Worm (Caenorhabditis elegans) whole organism, late embryonic: ENCODE results near the gene W10C6.2.

ENCODE experiments used
- C08G9.2 ChIP-seq: sonication (generic microtip); optimal IDR thresholded peaks from 2 replicates; lab custom pipeline; 2016; ENCODE audit warnings: mild to moderate bottlenecking, missing genetic modification characterization, moderate library complexity, missing compliant biosample characterization
- C38D4.7 ChIP-seq: fragments of 200-800 bp; sonication (Bioruptor generic); optimal IDR thresholded peaks from 2 replicates; lab custom pipeline; 2018; ENCODE audit warnings: mild to moderate bottlenecking, missing genetic modification characterization, moderate library complexity, missing compliant biosample characterization
- F13H6.1 ChIP-seq: sonication (generic microtip); optimal IDR thresholded peaks from 2 replicates; lab custom pipeline; 2016; ENCODE audit warnings: missing genetic modification characterization, missing compliant biosample characterization
- K02D7.2 ChIP-seq: sonication (generic microtip); optimal IDR thresholded peaks from 2 replicates; lab custom pipeline; 2017; ENCODE audit warnings: mild to moderate bottlenecking, missing genetic modification characterization, missing compliant biosample characterization
- ahr-1 ChIP-seq: sonication (generic microtip); optimal IDR thresholded peaks from 2 replicates; lab custom pipeline; 2016; ENCODE audit warnings: missing genetic modification characterization, missing compliant biosample characterization
- ama-1 ChIP-seq: fragments of 150-350 bp; optimal IDR thresholded peaks from 2 replicates; lab custom pipeline; 2014
- ceh-18 ChIP-seq: sonication (generic microtip); optimal IDR thresholded peaks from 2 replicates; lab custom pipeline; 2016; ENCODE audit warnings: missing genetic modification characterization, missing compliant biosample characterization
- ceh-2 ChIP-seq: sonication (generic microtip); optimal IDR thresholded peaks from 2 replicates; lab custom pipeline; 2016; ENCODE audit warnings: missing genotype, missing genetic modification characterization, missing compliant biosample characterization
- ceh-22 ChIP-seq: sonication (generic microtip); optimal IDR thresholded peaks from 2 replicates; lab custom pipeline; 2017; ENCODE audit warnings: missing biosample characterization, missing genetic modification characterization
- ceh-31 ChIP-seq: sonication (generic microtip); optimal IDR thresholded peaks from 2 replicates; lab custom pipeline; 2016; ENCODE audit warnings: missing genetic modification characterization, missing compliant biosample characterization
- ceh-34 ChIP-seq: sonication (generic microtip); optimal IDR thresholded peaks from 2 replicates; lab custom pipeline; 2016; ENCODE audit warnings: mild to moderate bottlenecking, missing genetic modification characterization, missing compliant biosample characterization
- ceh-6 ChIP-seq: fragments of 200-800 bp; sonication (Bioruptor generic); optimal IDR thresholded peaks from 2 replicates; lab custom pipeline; 2018; ENCODE audit warnings: mild to moderate bottlenecking, missing genetic modification characterization, missing compliant biosample characterization
- ceh-9 ChIP-seq: sonication (generic microtip); optimal IDR thresholded peaks from 2 replicates; lab custom pipeline; 2016; ENCODE audit warnings: mild to moderate bottlenecking, missing genetic modification characterization, inconsistent platforms, missing compliant biosample characterization
- che-1 ChIP-seq: sonication (generic microtip); optimal IDR thresholded peaks from 2 replicates; lab custom pipeline; 2016; ENCODE audit warnings: mild to moderate bottlenecking, missing genetic modification characterization, missing compliant biosample characterization
- dmd-4 ChIP-seq: sonication (generic microtip); optimal IDR thresholded peaks from 2 replicates; lab custom pipeline; 2016; ENCODE audit warnings: borderline replicate concordance, missing genetic modification characterization, missing compliant biosample characterization
- dve-1 ChIP-seq: sonication (generic microtip); optimal IDR thresholded peaks from 2 replicates; lab custom pipeline; 2017; ENCODE audit warnings: antibody characterized with exemption, mild to moderate bottlenecking, missing genetic modification characterization, missing compliant biosample characterization
- elt-2 ChIP-seq: sonication (generic microtip); optimal IDR thresholded peaks from 2 replicates; lab custom pipeline; 2016; ENCODE audit warnings: missing genetic modification reagents, missing genetic modification characterization, missing compliant biosample characterization
- elt-4 ChIP-seq: sonication (generic microtip); optimal IDR thresholded peaks from 2 replicates; lab custom pipeline; 2016; ENCODE audit warnings: missing genetic modification characterization, missing compliant biosample characterization
- fax-1 ChIP-seq: sonication (generic microtip); optimal IDR thresholded peaks from 2 replicates; lab custom pipeline; 2016; ENCODE audit warnings: missing genotype, missing genetic modification characterization, missing compliant biosample characterization
- fkh-10 ChIP-seq: fragments of 150-350 bp; optimal IDR thresholded peaks from 2 replicates; lab custom pipeline; 2014; ENCODE audit warnings: missing biosample characterization, missing genetic modification reagents, missing genetic modification characterization
- fkh-6 ChIP-seq: sonication (generic microtip); optimal IDR thresholded peaks from 2 replicates; lab custom pipeline; 2016; ENCODE audit warnings: missing genetic modification characterization, missing compliant biosample characterization
- hlh-13 ChIP-seq: fragments of 200-800 bp; sonication (Bioruptor generic); optimal IDR thresholded peaks from 2 replicates; lab custom pipeline; 2018; ENCODE audit warnings: mild to moderate bottlenecking, missing genetic modification characterization, missing compliant biosample characterization
- hlh-30 ChIP-seq: sonication (generic microtip); optimal IDR thresholded peaks from 2 replicates; lab custom pipeline; 2017; ENCODE audit warnings: antibody characterized with exemption, missing genetic modification characterization, missing compliant biosample characterization; ENCODE audit not compliant: insufficient read depth
- hlh-8 ChIP-seq: sonication (generic microtip); optimal IDR thresholded peaks from 2 replicates; lab custom pipeline; 2016; ENCODE audit warnings: missing genotype, missing genetic modification characterization, missing compliant biosample characterization
- mec-3 ChIP-seq: sonication (generic microtip); optimal IDR thresholded peaks from 2 replicates; lab custom pipeline; 2016; ENCODE audit warnings: borderline replicate concordance, missing genetic modification characterization, missing compliant biosample characterization
- nfya-1 ChIP-seq: sonication (generic microtip); optimal IDR thresholded peaks from 2 replicates; lab custom pipeline; 2017; ENCODE audit warnings: missing genetic modification characterization, mild to moderate bottlenecking, missing compliant biosample characterization, antibody characterized with exemption, moderate library complexity
- pag-3 ChIP-seq: sonication (generic microtip); optimal IDR thresholded peaks from 2 replicates; lab custom pipeline; 2016; ENCODE audit warnings: missing compliant biosample characterization, missing genetic modification characterization, borderline replicate concordance
- pha-2 ChIP-seq: sonication (generic microtip); optimal IDR thresholded peaks from 2 replicates; lab custom pipeline; 2017; ENCODE audit warnings: mild to moderate bottlenecking, missing genetic modification characterization, missing compliant biosample characterization
- pqm-1 ChIP-seq: sonication (generic microtip); optimal IDR thresholded peaks from 2 replicates; lab custom pipeline; 2016; ENCODE audit warnings: missing genetic modification characterization, missing compliant biosample characterization
- pros-1 ChIP-seq: fragments of 150-350 bp; optimal IDR thresholded peaks from 2 replicates; lab custom pipeline; 2014; ENCODE audit warnings: missing biosample characterization, missing genetic modification reagents, missing genetic modification characterization
- rnt-1 ChIP-seq: sonication (generic microtip); optimal IDR thresholded peaks from 2 replicates; lab custom pipeline; 2016; ENCODE audit warnings: missing genetic modification characterization, missing compliant biosample characterization
- sdc-2 ChIP-seq: sonication (generic microtip); optimal IDR thresholded peaks from 2 replicates; lab custom pipeline; 2016; ENCODE audit warnings: missing genotype, missing genetic modification characterization, missing compliant biosample characterization
- sox-2 ChIP-seq: fragments of 200-800 bp; sonication (Bioruptor generic); IDR thresholded peaks from 2 replicates; pipeline ENCODE4 v1.3.6; 2022; ENCODE audit warnings: missing genetic modification reagents, missing genetic modification characterization, missing compliant biosample characterization
- sox-4 ChIP-seq: sonication (generic microtip); optimal IDR thresholded peaks from 2 replicates; lab custom pipeline; 2017; ENCODE audit warnings: mild to moderate bottlenecking, missing genetic modification characterization, inconsistent platforms, missing compliant biosample characterization
- syd-9 ChIP-seq: sonication (generic microtip); optimal IDR thresholded peaks from 2 replicates; lab custom pipeline; 2016; ENCODE audit warnings: mild to moderate bottlenecking, missing genetic modification characterization, moderate library complexity, missing compliant biosample characterization
- tbx-2 ChIP-seq: sonication (generic microtip); optimal IDR thresholded peaks from 2 replicates; lab custom pipeline; 2016; ENCODE audit warnings: missing genetic modification characterization, missing compliant biosample characterization
- ttx-3 ChIP-seq: sonication (generic microtip); optimal IDR thresholded peaks from 2 replicates; lab custom pipeline; 2016; ENCODE audit warnings: missing genetic modification reagents, missing genetic modification characterization, missing compliant biosample characterization
- unc-42 ChIP-seq: sonication (generic microtip); optimal IDR thresholded peaks from 2 replicates; lab custom pipeline; 2016; ENCODE audit warnings: missing genotype, missing genetic modification characterization, missing compliant biosample characterization
- unc-55 ChIP-seq: sonication (generic microtip); optimal IDR thresholded peaks from 2 replicates; lab custom pipeline; 2017; ENCODE audit warnings: missing biosample characterization, missing genetic modification reagents, missing genetic modification characterization
- unc-86 ChIP-seq: sonication (generic microtip); optimal IDR thresholded peaks from 2 replicates; lab custom pipeline; 2016; ENCODE audit warnings: missing genetic modification characterization, missing compliant biosample characterization
- ztf-16 ChIP-seq: sonication (generic microtip); optimal IDR thresholded peaks from 2 replicates; lab custom pipeline; 2017; ENCODE audit warnings: missing genetic modification characterization, missing compliant biosample characterization

The W10C6.2 gene

DNA sequence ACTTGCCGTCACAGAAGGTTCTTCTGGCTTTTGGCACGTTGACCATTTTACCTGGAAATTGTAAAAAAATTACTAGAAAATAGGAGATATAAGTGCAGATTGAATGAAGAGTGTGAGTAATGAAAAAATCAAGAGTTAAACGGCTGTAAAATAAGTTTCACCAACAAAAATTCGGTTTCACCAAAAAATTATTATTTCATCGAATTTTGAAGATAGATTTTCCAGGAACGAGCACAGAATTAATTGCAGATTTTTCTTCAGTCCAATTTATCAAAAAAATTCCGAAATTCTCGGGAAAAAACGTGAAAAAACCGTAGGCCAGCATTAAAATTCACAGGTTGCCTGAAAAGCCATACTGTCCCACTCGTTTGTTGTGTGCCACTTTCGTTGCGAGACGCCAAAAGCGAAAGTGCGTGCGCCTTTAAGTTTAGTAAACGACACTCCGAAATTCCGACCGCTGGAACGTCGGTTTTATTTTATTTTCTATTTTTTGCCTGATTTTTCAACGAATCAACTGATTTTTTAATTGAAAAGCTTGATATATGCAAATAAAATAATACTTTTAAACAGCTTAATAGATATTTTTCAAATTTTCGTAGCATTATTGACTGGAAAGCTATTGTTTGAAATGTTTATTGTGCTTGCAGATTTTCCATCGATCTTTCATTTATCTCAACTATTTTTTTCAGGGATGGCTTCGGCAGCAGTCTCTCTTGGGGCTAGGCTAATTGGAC lies 24.4 kb downstream of the W10C6.2 start, which contains the start of the genes rpl-36.A and nuo-1:
Gene rpl-36.A, minus strand, starts transcription at position 51 of the 734 bp plus-strand sequence.
Gene nuo-1, plus strand, starts transcription at position 684 of the 734 bp plus-strand sequence.
- TF ChIP-seq hlh-30 (tag; lab: Kevin White, UChicago) (peak; percentile 20), K02D7.2 (tag; lab: Kevin White, UChicago) (no peak), unc-55 (GFP tag; lab: Kevin White, UChicago) (peak; percentile 62), F13H6.1 (tag; lab: Kevin White, UChicago) (no peak), sox-2 (GFP tag; lab: Robert Waterston, UW) (no peak), mec-3 (tag; lab: Kevin White, UChicago) (no peak), ceh-18 (tag; lab: Kevin White, UChicago) (peak; percentile 60), tbx-2 (tag; lab: Kevin White, UChicago) (no peak), pqm-1 (tag; lab: Kevin White, UChicago) (no peak), pha-2 (tag; lab: Kevin White, UChicago) (no peak), nfya-1 (tag; lab: Kevin White, UChicago) (peak; percentile 87), pag-3 (tag; lab: Kevin White, UChicago) (no peak), ceh-9 (no peak), ama-1 (lab: Kevin White, UChicago) (no peak), sox-4 (tag; lab: Kevin White, UChicago) (no peak), fkh-6 (tag; lab: Kevin White, UChicago) (no peak), hlh-8 (tag; lab: Kevin White, UChicago) (no peak), dve-1 (tag; lab: Kevin White, UChicago) (peak; percentile 42), ceh-6 (GFP tag; lab: Kevin White, UChicago) (no peak), elt-2 (tag; lab: Kevin White, UChicago) (peak; percentile 24), ceh-2 (tag; lab: Kevin White, UChicago) (no peak), syd-9 (tag; lab: Kevin White, UChicago) (no peak), fax-1 (tag; lab: Kevin White, UChicago) (no peak), ttx-3 (tag; lab: Kevin White, UChicago) (no peak), unc-42 (tag; lab: Kevin White, UChicago) (peak; percentile 49), C08G9.2 (tag; lab: Kevin White, UChicago) (no peak), fkh-10 (GFP tag; lab: Kevin White, UChicago) (no peak), ceh-31 (tag; lab: Kevin White, UChicago) (peak; percentile 68), rnt-1 (tag; lab: Kevin White, UChicago) (peak; percentile 37), sdc-2 (no peak), pros-1 (tag; lab: Kevin White, UChicago) (no peak), C38D4.7 (GFP tag; lab: Kevin White, UChicago) (no peak), elt-4 (tag; lab: Kevin White, UChicago) (no peak), ztf-16 (tag; lab: Kevin White, UChicago) (no peak), ceh-34 (tag; lab: Kevin White, UChicago) (peak; percentile 51), dmd-4 (tag; lab: Kevin White, UChicago) (no peak), ahr-1 (tag; lab: Kevin White, UChicago) (no peak), che-1 (tag; lab: Kevin White, UChicago) (no peak), unc-86 (tag; lab: Kevin White, UChicago) (no peak), hlh-13 (GFP tag; lab: Kevin White, UChicago) (no peak), ceh-22 (tag; lab: Kevin White, UChicago) (no peak)
